Worm (Caenorhabditis elegans) whole organism, midembryonic: ENCODE data around the gene F12A10.1.

ENCODE experiments used
- klf-2 ChIP-seq: fragments of 200-800 bp; sonication (Bioruptor generic); conservative IDR thresholded peaks from 2 replicates; pipeline ENCODE4 v1.3.6; 2022; ENCODE audit warnings: missing genetic modification reagents, missing genetic modification characterization, missing compliant biosample characterization
- ref-1 ChIP-seq: fragments of 200-800 bp; sonication (Bioruptor generic); conservative IDR thresholded peaks from 2 replicates; pipeline ENCODE4 v1.3.6; 2022; ENCODE audit warnings: missing genetic modification reagents, missing genetic modification characterization, missing compliant biosample characterization

ce11 chrII:5522637-5523036, 26.3 kb downstream of the F12A10.1 start, which contains the start of gene ZK177.11:
- TF ChIP-seq klf-2 (GFP tag; lab: Robert Waterston, UW), result no peak
- TF ChIP-seq ref-1 (GFP tag; lab: Robert Waterston, UW), result no peak
